ENCODE assay signal across 1 worm cellular context in the genomic region with DNA sequence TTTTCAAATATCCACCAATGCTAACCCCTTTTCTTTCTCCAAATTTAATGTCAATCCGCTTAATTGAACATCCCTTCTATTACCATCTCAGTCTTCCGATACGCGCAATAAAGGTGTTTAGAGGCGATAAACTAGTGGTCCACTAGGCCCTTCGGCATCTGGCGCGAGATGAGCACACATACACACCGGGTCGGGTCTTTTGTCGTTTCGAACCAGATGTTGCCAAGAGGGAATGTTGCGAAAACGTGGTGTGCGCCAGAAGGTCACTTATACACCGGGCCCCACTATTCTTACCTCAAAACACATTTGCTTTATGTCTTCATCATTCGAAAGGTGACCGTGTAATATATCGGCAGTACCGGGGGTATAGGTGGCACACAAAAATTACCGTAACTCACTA.
TF ChIP-seq lines count a peak whose summit lies in the region.

No protein-coding gene starts in this region.

TF ChIP-seq in whole organism, L1 larva, 84 proteins besides CTCF, POLR2A, EP300 and RAD21 (continued from another document):
- TF ChIP-seq zag-1 (tag; optimal IDR thresholded peaks at IDR 0.05; lab: Kevin White, UChicago) (no peak), nhr-12 (tag; optimal IDR thresholded peaks at IDR 0.05; lab: Kevin White, UChicago) (no peak), nhr-47 (tag; optimal IDR thresholded peaks at IDR 0.05; lab: Kevin White, UChicago) (no peak), elt-3 (tag; optimal IDR thresholded peaks at IDR 0.05; lab: Kevin White, UChicago) (no peak)
